Fruit fly (Drosophila melanogaster): ENCODE results near the gene subdued.

The subdued gene

dm6 chr3R:19672905-19673304 lies 30.4 kb upstream of the subdued start (continued):
- no peak for TF ChIP-seq pan (optimal IDR thresholded peaks at IDR 0.05)
- peak in 1 of 2 experiments; percentile 13 for TF ChIP-seq pan (GFP tag; optimal IDR thresholded peaks at IDR 0.05 in 1 of 2, IDR thresholded peaks at IDR 0.05 in 1 of 2)
- peak; percentile 21; the same call in 1 of the 2 replicates for TF ChIP-seq lmd (GFP tag; IDR thresholded peaks at IDR 0.05)
- no peak for TF ChIP-seq CG9876 (GFP tag; optimal IDR thresholded peaks at IDR 0.05)
- TF ChIP-seq CG6765 (GFP tag; optimal IDR thresholded peaks at IDR 0.05), result peak; percentile 25
- TF ChIP-seq dmrt99B (tag; optimal IDR thresholded peaks at IDR 0.05), result peak; percentile 2
- no peak for TF ChIP-seq CG12769 (tag; optimal IDR thresholded peaks at IDR 0.05)
- TF ChIP-seq CG16779 (GFP tag; IDR thresholded peaks at IDR 0.05), result no peak
- peak; percentile 3 for TF ChIP-seq CG12299 (tag; optimal IDR thresholded peaks at IDR 0.05)
- peak; percentile 56 for TF ChIP-seq lab (GFP tag; optimal IDR thresholded peaks at IDR 0.05)
- no peak for TF ChIP-seq Dad (GFP tag; optimal IDR thresholded peaks at IDR 0.05)
- TF ChIP-seq Med (GFP tag), result peak; percentile 25
- TF ChIP-seq CG7556 (GFP tag; optimal IDR thresholded peaks at IDR 0.05), result peak; percentile 15
- peak; percentile 8 for TF ChIP-seq Sox102F (GFP tag; optimal IDR thresholded peaks at IDR 0.05)
- peak in 1 of 2 experiments; percentile 31 for TF ChIP-seq Hr51 (GFP tag; optimal IDR thresholded peaks at IDR 0.05)
- TF ChIP-seq lbe (GFP tag; optimal IDR thresholded peaks at IDR 0.05), result no peak
- TF ChIP-seq CG32532 (GFP tag; IDR thresholded peaks at IDR 0.05), result no peak; the same call in 1 of the 2 replicates
- TF ChIP-seq lilli (GFP tag; optimal IDR thresholded peaks at IDR 0.05), result peak; percentile 18
- TF ChIP-seq CG7839 (tag; optimal IDR thresholded peaks at IDR 0.05), result peak; percentile 20
- TF ChIP-seq sob (GFP tag; IDR thresholded peaks at IDR 0.05), result 0 out of 2 replicates have a peak, but pooled peaks have one; percentile 32
- TF ChIP-seq CG17612 (GFP tag; IDR thresholded peaks at IDR 0.05), result no peak
- peak; percentile 41; the same call in 1 of the 2 replicates for TF ChIP-seq slbo (GFP tag; IDR thresholded peaks at IDR 0.05)
- no peak for TF ChIP-seq gce (GFP tag; IDR thresholded peaks at IDR 0.05)
- TF ChIP-seq mam (GFP tag; optimal IDR thresholded peaks at IDR 0.05), result peak; percentile 6
- peak; percentile 10 for TF ChIP-seq CG17359 (tag; optimal IDR thresholded peaks at IDR 0.05)
- TF ChIP-seq bab2 (GFP tag; optimal IDR thresholded peaks at IDR 0.05), result peak; percentile 18
- TF ChIP-seq Meics (GFP tag; optimal IDR thresholded peaks at IDR 0.05), result peak; percentile 31
- peak; percentile 31 for TF ChIP-seq CG30403 (GFP tag; optimal IDR thresholded peaks at IDR 0.05)
- peak; percentile 20; the same call in 1 of the 2 replicates for TF ChIP-seq CG9932 (GFP tag; IDR thresholded peaks at IDR 0.05)
- no peak for TF ChIP-seq CG11560 (tag; IDR thresholded peaks at IDR 0.05)
- TF ChIP-seq tgo (GFP tag; IDR thresholded peaks at IDR 0.05), result peak; percentile 53; the same call in 1 of the 3 replicates
- peak; percentile 49 for TF ChIP-seq CG2678 (tag; optimal IDR thresholded peaks at IDR 0.05)
- no peak for TF ChIP-seq ab (GFP tag; optimal IDR thresholded peaks at IDR 0.05)
- TF ChIP-seq CG14710 (tag; optimal IDR thresholded peaks at IDR 0.05), result no peak
- TF ChIP-seq ATbp (GFP tag; optimal IDR thresholded peaks at IDR 0.05), result no peak
- no peak for TF ChIP-seq Ravus (GFP tag; IDR thresholded peaks at IDR 0.05)
- peak; percentile 84 for TF ChIP-seq sens (GFP tag)
- TF ChIP-seq Aef1 (GFP tag; IDR thresholded peaks at IDR 0.05), result no peak
- 0 out of 2 replicates have a peak, but pooled peaks have one; percentile 4 for TF ChIP-seq Ada2b (GFP tag; IDR thresholded peaks at IDR 0.05)

- TF ChIP-seq CG11696 (GFP tag; IDR thresholded peaks at IDR 0.05) (no peak), tll (GFP tag; optimal IDR thresholded peaks at IDR 0.05) (no peak), HLHmδ (GFP tag; optimal IDR thresholded peaks at IDR 0.05) (no peak), CG6654 (GFP tag; optimal IDR thresholded peaks at IDR 0.05) (no peak), pan (optimal IDR thresholded peaks at IDR 0.05) (no peak), pan (GFP tag; optimal IDR thresholded peaks at IDR 0.05 in 1 of 2, IDR thresholded peaks at IDR 0.05 in 1 of 2) (no peak), CHES-1-like (GFP tag; optimal IDR thresholded peaks at IDR 0.05) (no peak), CG12744 (GFP tag; optimal IDR thresholded peaks at IDR 0.05) (no peak), CG8924 (tag; optimal IDR thresholded peaks at IDR 0.05) (no peak), vnd (GFP tag; IDR thresholded peaks at IDR 0.05; ENCODE audit: partially characterized antibody) (0 out of 3 replicates have a peak, but pooled peaks have one; percentile 30), CG13775 (GFP tag; optimal IDR thresholded peaks at IDR 0.05) (no peak), zf30C (GFP tag; optimal IDR thresholded peaks at IDR 0.05) (no peak), CG42726 (GFP tag; IDR thresholded peaks at IDR 0.05; ENCODE audit: partially characterized antibody) (peak; percentile 58; the same call in 1 of the 2 replicates), Awh (GFP tag; IDR thresholded peaks at IDR 0.05) (no peak), Chrac-16 (GFP tag; optimal IDR thresholded peaks at IDR 0.05) (no peak), CG10274 (GFP tag; optimal IDR thresholded peaks at IDR 0.05) (no peak)
Measured at dm6 chr3R:19672136-19672535, 29.6 kb upstream of the subdued start.

Measured in whole organism, embryonic.